Worm (Caenorhabditis elegans): ENCODE data around the gene F34D10.8.

- no peak for TF ChIP-seq hmbx-1 (tag; optimal IDR thresholded peaks at IDR 0.05)
- no peak for TF ChIP-seq aly-1 (tag; optimal IDR thresholded peaks at IDR 0.05)
- no peak for TF ChIP-seq hmg-4 (GFP tag; optimal IDR thresholded peaks at IDR 0.05)
- no peak for TF ChIP-seq flt-1 (GFP tag; IDR thresholded peaks at IDR 0.05)
- TF ChIP-seq tbx-37 (GFP tag; conservative IDR thresholded peaks at IDR 0.05) = no peak
Measured at ce11 chrIII:3734990-3735389, 4.4 kb downstream of the F34D10.8 start, which contains the start of gene evl-18.
